Worm (Caenorhabditis elegans): Measurements from ENCODE around the gene K12H6.5.

- no peak for TF ChIP-seq nhr-77 (tag; optimal IDR thresholded peaks at IDR 0.05)
- TF ChIP-seq snpc-4 (tag; optimal IDR thresholded peaks at IDR 0.05) = no peak
- TF ChIP-seq aly-2 (tag; optimal IDR thresholded peaks at IDR 0.05) = no peak
- no peak for TF ChIP-seq elt-3 (tag; optimal IDR thresholded peaks at IDR 0.05)
- TF ChIP-seq ZK546.5 (tag; optimal IDR thresholded peaks at IDR 0.05) = no peak
Observed at ce11 chrII:2796431-2796830, 29.5 kb downstream of the K12H6.5 start.

All from whole organism, L2 larva.